Fruit fly (Drosophila melanogaster) whole organism, embryonic: ENCODE measurements around the gene CG31875.

Experiments used
- Adf1 ChIP-seq: fragments of 200-800 bp; sonication (Bioruptor generic); IDR thresholded peaks from 2 replicates; pipeline ENCODE4 v1.3.6; 2022; ENCODE audit warnings: missing biosample characterization, missing genetic modification characterization
- B-H2 ChIP-seq: fragments of 200-800 bp; sonication (Bioruptor generic); optimal IDR thresholded peaks from 2 replicates; lab custom pipeline; 2018; ENCODE audit warnings: missing biosample characterization, mild to moderate bottlenecking, missing genetic modification characterization
- CG10431 ChIP-seq: fragments of 200-800 bp; sonication (Bioruptor generic); optimal IDR thresholded peaks from 3 replicates; lab custom pipeline; 2018; ENCODE audit warnings: missing biosample characterization, mild to moderate bottlenecking, missing genetic modification characterization
- CG10543 ChIP-seq: fragments of 200-800 bp; sonication (Bioruptor generic); optimal IDR thresholded peaks from 3 replicates; lab custom pipeline; 2017; ENCODE audit warnings: missing biosample characterization, mild to moderate bottlenecking, missing genetic modification characterization, moderate library complexity
- CG11247 ChIP-seq: fragments of 200-800 bp; sonication (Bioruptor generic); IDR thresholded peaks from 2 replicates; pipeline ENCODE4 v1.3.6; 2022; ENCODE audit warnings: missing biosample characterization, missing genetic modification characterization
- CG12744 ChIP-seq: fragments of 200-800 bp; sonication (Bioruptor generic); optimal IDR thresholded peaks from 2 replicates; lab custom pipeline; 2016; ENCODE audit warnings: missing biosample characterization, missing genetic modification characterization
- CG12769 ChIP-seq: fragments of 200-800 bp; sonication (Bioruptor generic); optimal IDR thresholded peaks from 2 replicates; lab custom pipeline; 2019; ENCODE audit warnings: missing biosample characterization, mild to moderate bottlenecking, missing genetic modification characterization, moderate library complexity
- CG13287 ChIP-seq: fragments of 200-800 bp; sonication (Bioruptor generic); IDR thresholded peaks from 2 replicates; pipeline ENCODE4 v1.3.6; 2022; ENCODE audit warnings: missing biosample characterization, missing genetic modification characterization; ENCODE audit not compliant: partially characterized antibody
- CG13894 ChIP-seq: fragments of 200-800 bp; sonication (Bioruptor generic); optimal IDR thresholded peaks from 3 replicates; lab custom pipeline; 2018; ENCODE audit warnings: missing biosample characterization, mild to moderate bottlenecking, missing genetic modification characterization, moderate library complexity
- CG15269 ChIP-seq: fragments of 200-800 bp; sonication (Bioruptor generic); optimal IDR thresholded peaks from 2 replicates; lab custom pipeline; 2018; ENCODE audit warnings: missing biosample characterization, mild to moderate bottlenecking, missing genetic modification characterization, moderate library complexity
- CG15479 ChIP-seq: fragments of 200-800 bp; sonication (Bioruptor generic); optimal IDR thresholded peaks from 3 replicates; lab custom pipeline; 2019; ENCODE audit warnings: missing biosample characterization, mild to moderate bottlenecking, missing genetic modification characterization, moderate library complexity
- CG18599 ChIP-seq: fragments of 200-800 bp; sonication (Bioruptor generic); optimal IDR thresholded peaks from 3 replicates; lab custom pipeline; 2017; ENCODE audit warnings: missing biosample characterization, missing genetic modification characterization, mild to moderate bottlenecking, moderate library complexity, missing genetic modification reagents
- CG32532 ChIP-seq: fragments of 200-800 bp; sonication (Bioruptor generic); IDR thresholded peaks from 2 replicates; pipeline ENCODE4 v1.3.6; 2022; ENCODE audit warnings: missing biosample characterization, missing genetic modification characterization
- CG3407 ChIP-seq: fragments of 200-800 bp; sonication (Bioruptor generic); optimal IDR thresholded peaks from 2 replicates; lab custom pipeline; 2018; ENCODE audit warnings: missing biosample characterization, mild to moderate bottlenecking, missing genetic modification characterization
- CG34376 ChIP-seq: fragments of 200-800 bp; sonication (Bioruptor generic); optimal IDR thresholded peaks from 2 replicates; lab custom pipeline; 2018; ENCODE audit warnings: missing biosample characterization, mild to moderate bottlenecking, missing genetic modification characterization
- CG34422 ChIP-seq: fragments of 200-800 bp; sonication (Bioruptor generic); IDR thresholded peaks from 3 replicates; pipeline ENCODE4 v1.3.6; 2022; ENCODE audit warnings: missing biosample characterization, missing genetic modification characterization
- CG3995 ChIP-seq: fragments of 200-800 bp; sonication (Bioruptor generic); optimal IDR thresholded peaks from 3 replicates; lab custom pipeline; 2016; ENCODE audit warnings: missing biosample characterization, missing genetic modification characterization
- CG5953 ChIP-seq: fragments of 200-800 bp; sonication (Bioruptor generic); IDR thresholded peaks from 2 replicates; pipeline ENCODE4 v1.3.6; 2022; ENCODE audit warnings: missing biosample characterization, missing genetic modification characterization
- CG7963 ChIP-seq: fragments of 200-800 bp; sonication (Bioruptor generic); IDR thresholded peaks from 3 replicates; pipeline ENCODE4 v1.3.6; 2022; ENCODE audit warnings: missing biosample characterization, missing genetic modification characterization; ENCODE audit not compliant: partially characterized antibody
- CrebB ChIP-seq: fragments of 200-800 bp; sonication (Bioruptor generic); optimal IDR thresholded peaks from 3 replicates; lab custom pipeline; 2018; ENCODE audit warnings: missing biosample characterization, mild to moderate bottlenecking, missing genetic modification characterization
- Deaf1 ChIP-seq: fragments of 200-800 bp; optimal IDR thresholded peaks from 3 replicates; lab custom pipeline; 2019; ENCODE audit warnings: missing biosample characterization, mild to moderate bottlenecking, missing genetic modification characterization, moderate library complexity
- Dp ChIP-seq: fragments of 200-800 bp; sonication (Bioruptor generic); optimal IDR thresholded peaks from 2 replicates; lab custom pipeline; 2018; ENCODE audit warnings: missing biosample characterization, mild to moderate bottlenecking, missing genetic modification characterization, moderate library complexity
- Dref ChIP-seq: fragments of 200-800 bp; sonication (Bioruptor generic); IDR thresholded peaks from 2 replicates; pipeline ENCODE4 v1.3.6; 2022; ENCODE audit warnings: missing biosample characterization, missing genetic modification characterization
- HHEX ChIP-seq: fragments of 200-800 bp; sonication (Bioruptor generic); optimal IDR thresholded peaks from 3 replicates; lab custom pipeline; 2017; ENCODE audit warnings: missing biosample characterization, mild to moderate bottlenecking, missing genetic modification characterization, missing genetic modification reagents
- Hey ChIP-seq: fragments of 200-800 bp; sonication (Bioruptor generic); optimal IDR thresholded peaks from 3 replicates; lab custom pipeline; 2018; ENCODE audit warnings: missing biosample characterization, mild to moderate bottlenecking, missing genetic modification characterization
- HmgD ChIP-seq: fragments of 200-800 bp; sonication (Bioruptor generic); optimal IDR thresholded peaks from 3 replicates; lab custom pipeline; 2016; ENCODE audit warnings: missing biosample characterization, missing genetic modification characterization
- HmgZ ChIP-seq: fragments of 200-800 bp; sonication (Bioruptor generic); optimal IDR thresholded peaks from 2 replicates; lab custom pipeline; 2018; ENCODE audit warnings: missing biosample characterization, mild to moderate bottlenecking, missing genetic modification characterization
- Jarid2 ChIP-seq: fragments of 200-800 bp; sonication (Bioruptor generic); optimal IDR thresholded peaks from 3 replicates; lab custom pipeline; 2017; ENCODE audit warnings: mild to moderate bottlenecking, missing biosample characterization, missing genetic modification reagents, missing genetic modification characterization
- Optix ChIP-seq: fragments of 200-800 bp; sonication (Bioruptor generic); IDR thresholded peaks from 3 replicates; pipeline ENCODE4 v1.3.6; 2022; ENCODE audit warnings: missing biosample characterization, missing genetic modification characterization
- Usf ChIP-seq: fragments of 200-800 bp; sonication (Bioruptor generic); optimal IDR thresholded peaks from 2 replicates; lab custom pipeline; 2017; ENCODE audit warnings: missing genotype, missing biosample characterization, missing genetic modification characterization
- ash1 ChIP-seq: fragments of 200-800 bp; sonication (Bioruptor generic); optimal IDR thresholded peaks from 2 replicates; lab custom pipeline; 2018; ENCODE audit warnings: missing biosample characterization, mild to moderate bottlenecking, missing genetic modification characterization
- bigmax ChIP-seq: fragments of 200-800 bp; sonication (Bioruptor generic); optimal IDR thresholded peaks from 2 replicates; lab custom pipeline; 2018; ENCODE audit warnings: missing biosample characterization, mild to moderate bottlenecking, missing genetic modification characterization
- caup ChIP-seq: fragments of 200-800 bp; sonication (Bioruptor generic); optimal IDR thresholded peaks from 3 replicates; lab custom pipeline; 2017; ENCODE audit warnings: missing biosample characterization, mild to moderate bottlenecking, missing genetic modification characterization, moderate library complexity; ENCODE audit not compliant: severe bottlenecking
- chinmo ChIP-seq: fragments of 200-800 bp; sonication (Bioruptor generic); IDR thresholded peaks from 4 replicates; pipeline ENCODE4 v1.3.6; 2022; ENCODE audit warnings: missing biosample characterization, missing genetic modification characterization; ENCODE audit not compliant: partially characterized antibody
- chn ChIP-seq: fragments of 200-800 bp; sonication (Bioruptor generic); optimal IDR thresholded peaks from 2 replicates; lab custom pipeline; 2016; ENCODE audit warnings: missing biosample characterization, missing genetic modification characterization
- cwo ChIP-seq: fragments of 200-800 bp; sonication (Bioruptor generic); optimal IDR thresholded peaks from 3 replicates; lab custom pipeline; 2017; ENCODE audit warnings: missing biosample characterization, missing genetic modification characterization, mild to moderate bottlenecking, moderate library complexity, missing genetic modification reagents
- esg ChIP-seq: fragments of 200-800 bp; sonication (Bioruptor generic); conservative IDR thresholded peaks from 2 replicates; pipeline ENCODE4 v1.3.6; 2022; ENCODE audit warnings: missing biosample characterization, missing genetic modification characterization
- grn ChIP-seq: fragments of 200-800 bp; sonication (Bioruptor generic); optimal IDR thresholded peaks from 3 replicates; lab custom pipeline; 2017; ENCODE audit warnings: missing biosample characterization, missing genetic modification characterization
- klu ChIP-seq: fragments of 200-800 bp; sonication (Bioruptor generic); IDR thresholded peaks from 2 replicates; pipeline ENCODE4 v1.3.6; 2022; ENCODE audit warnings: missing biosample characterization, missing genetic modification characterization
- kni ChIP-seq: fragments of 200-800 bp; sonication (Bioruptor generic); optimal IDR thresholded peaks from 3 replicates; lab custom pipeline; 2017; ENCODE audit warnings: mild to moderate bottlenecking, missing biosample characterization, missing genetic modification reagents, missing genetic modification characterization
- lab ChIP-seq: fragments of 200-800 bp; sonication (Bioruptor generic); optimal IDR thresholded peaks from 3 replicates; lab custom pipeline; 2017; ENCODE audit warnings: missing biosample characterization, missing genetic modification characterization, mild to moderate bottlenecking, moderate library complexity, missing genetic modification reagents
- nom ChIP-seq: fragments of 200-800 bp; sonication (Bioruptor generic); optimal IDR thresholded peaks from 2 replicates; lab custom pipeline; 2017; ENCODE audit warnings: missing biosample characterization, missing genetic modification characterization, mild to moderate bottlenecking, moderate library complexity, missing genetic modification reagents
- odd ChIP-seq: fragments of 200-800 bp; sonication (Bioruptor generic); optimal IDR thresholded peaks from 2 replicates; lab custom pipeline; 2017; ENCODE audit warnings: missing biosample characterization, mild to moderate bottlenecking, missing genetic modification characterization
- pb ChIP-seq: fragments of 200-800 bp; sonication (Bioruptor generic); optimal IDR thresholded peaks from 3 replicates; lab custom pipeline; 2016; ENCODE audit warnings: missing biosample characterization, missing genetic modification characterization
- pho ChIP-seq: fragments of 200-800 bp; sonication (Bioruptor generic); optimal IDR thresholded peaks from 2 replicates; lab custom pipeline; 2016; ENCODE audit warnings: missing biosample characterization, missing genetic modification characterization
- rib ChIP-seq: fragments of 200-800 bp; sonication (Bioruptor generic); IDR thresholded peaks from 2 replicates; pipeline ENCODE4 v1.3.6; 2022; ENCODE audit warnings: missing biosample characterization, missing genetic modification characterization
- sens ChIP-seq: fragments of 200-800 bp; sonication (Bioruptor generic); peaks from one replicate; lab custom pipeline; 2016; ENCODE audit warnings: missing biosample characterization, missing genetic modification characterization
- z ChIP-seq: fragments of 200-800 bp; sonication (Bioruptor generic); IDR thresholded peaks from 3 replicates; pipeline ENCODE4 v1.3.6; 2022; ENCODE audit warnings: missing biosample characterization, missing genetic modification characterization
- zf30C ChIP-seq: fragments of 200-800 bp; sonication (Bioruptor generic); optimal IDR thresholded peaks from 3 replicates; lab custom pipeline; 2018; ENCODE audit warnings: missing biosample characterization, mild to moderate bottlenecking, missing genetic modification characterization

CG31875 gene

DNA sequence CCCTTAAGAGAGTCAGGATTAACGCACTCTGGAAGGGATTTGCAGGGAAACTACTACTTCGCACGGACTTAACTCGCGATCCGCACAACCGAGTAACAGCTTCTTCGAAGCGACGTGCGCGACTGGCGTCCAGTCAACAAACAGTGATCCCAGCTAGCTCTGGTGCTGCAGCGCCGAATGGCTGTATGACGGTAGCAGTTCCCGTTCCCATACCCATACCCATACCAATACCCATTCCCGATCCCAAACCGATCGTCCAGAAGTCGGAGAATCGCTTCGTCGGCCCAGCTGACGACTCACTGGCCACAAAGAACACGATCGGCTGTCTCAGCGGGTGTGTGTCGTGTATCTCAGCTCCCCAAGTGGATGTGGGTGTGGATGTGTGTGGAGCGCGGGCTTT, 55.3 kb downstream of the CG31875 start, which contains the start of gene CG5853 (continued):
- TF ChIP-seq chn (GFP tag; lab: Kevin White, UChicago), result no peak
- TF ChIP-seq pb (GFP tag; lab: Kevin White, UChicago), result peak; percentile 1
- TF ChIP-seq pho, result peak; percentile 7
- TF ChIP-seq ash1 (GFP tag; lab: Kevin White, UChicago), result peak; percentile 52
- peak; percentile 78 for TF ChIP-seq CG10543
- TF ChIP-seq klu (GFP tag; lab: Robert Waterston, UW), result no peak
- no peak for TF ChIP-seq Usf
- no peak for TF ChIP-seq HmgD (GFP tag; lab: Kevin White, UChicago)
- peak; percentile 40 for TF ChIP-seq Jarid2 (GFP tag; lab: Kevin White, UChicago)
- 0 out of 2 replicates have a peak, but pooled peaks have one; percentile 40 for TF ChIP-seq CG11247 (GFP tag; lab: Robert Waterston, UW)
- peak; percentile 2 for TF ChIP-seq CG15269 (tag; lab: Kevin White, UChicago)
- peak; percentile 59 for TF ChIP-seq HmgZ (tag; lab: Kevin White, UChicago)
- TF ChIP-seq CG5953 (GFP tag; lab: Robert Waterston, UW), result peak; percentile 37; the same call in 1 of the 2 replicates
- TF ChIP-seq CG7963, result no peak
- TF ChIP-seq Dp (GFP tag; lab: Kevin White, UChicago), result no peak
- no peak for TF ChIP-seq bigmax (GFP tag; lab: Kevin White, UChicago)
- peak; percentile 63 for TF ChIP-seq CG34376 (GFP tag; lab: Kevin White, UChicago)
- 0 out of 3 replicates have a peak, but pooled peaks have one; percentile 35 for TF ChIP-seq Optix (GFP tag; lab: Robert Waterston, UW)
- TF ChIP-seq CG13287, result peak; percentile 12; the same call in 1 of the 2 replicates
- TF ChIP-seq sens (GFP tag; lab: Kevin White, UChicago), result peak; percentile 31
- TF ChIP-seq CG3407 (GFP tag; lab: Kevin White, UChicago), result no peak
- peak; percentile 43 for TF ChIP-seq CG18599 (GFP tag; lab: Kevin White, UChicago)
- 0 out of 3 replicates have a peak, but pooled peaks have one; percentile 21 for TF ChIP-seq CG34422 (GFP tag; lab: Robert Waterston, UW)
- peak; percentile 87; the same call in 3 of the 4 replicates for TF ChIP-seq chinmo (GFP tag; lab: Robert Waterston, UW)
- peak; percentile 70 for TF ChIP-seq lab (GFP tag; lab: Kevin White, UChicago)
- peak; percentile 10 for TF ChIP-seq grn (GFP tag; lab: Kevin White, UChicago)
- TF ChIP-seq odd (GFP tag; lab: Kevin White, UChicago), result no peak
- TF ChIP-seq CG12769 (tag; lab: Kevin White, UChicago), result peak; percentile 99
- no peak for TF ChIP-seq zf30C (GFP tag; lab: Kevin White, UChicago)
- no peak for TF ChIP-seq CG10431 (GFP tag; lab: Kevin White, UChicago)
- TF ChIP-seq kni, result peak; percentile 67
- TF ChIP-seq cwo, result peak; percentile 19
- no peak for TF ChIP-seq CG12744
- no peak for TF ChIP-seq esg (GFP tag; lab: Robert Waterston, UW)
- TF ChIP-seq Adf1 (GFP tag; lab: Robert Waterston, UW), result peak; percentile 34; the same call in 1 of the 2 replicates
- TF ChIP-seq Dref (GFP tag; lab: Robert Waterston, UW), result peak; percentile 34; the same call in 1 of the 2 replicates
- TF ChIP-seq CrebB, result peak; percentile 0
- 0 out of 3 replicates have a peak, but pooled peaks have one; percentile 28 for TF ChIP-seq z (GFP tag; lab: Robert Waterston, UW)
- TF ChIP-seq Deaf1 (tag; lab: Kevin White, UChicago), result peak; percentile 97
- peak; percentile 63 for TF ChIP-seq B-H2 (GFP tag; lab: Kevin White, UChicago)
- peak; percentile 74 for TF ChIP-seq nom
- TF ChIP-seq Hey (tag; lab: Kevin White, UChicago), result peak; percentile 66
- TF ChIP-seq CG32532 (GFP tag; lab: Robert Waterston, UW), result peak; percentile 52; the same call in 1 of the 2 replicates
- TF ChIP-seq caup (GFP tag; lab: Kevin White, UChicago), result peak; percentile 36
- TF ChIP-seq CG15479 (GFP tag; lab: Kevin White, UChicago), result no peak
- peak; percentile 13 for TF ChIP-seq HHEX (GFP tag; lab: Kevin White, UChicago)
- TF ChIP-seq CG3995 (GFP tag; lab: Kevin White, UChicago), result peak; percentile 85
- 0 out of 2 replicates have a peak, but pooled peaks have one; percentile 45 for TF ChIP-seq rib
- TF ChIP-seq CG13894 (tag; lab: Kevin White, UChicago), result peak; percentile 83
